Worm (Caenorhabditis elegans) whole organism, mixed stage, embryonic: ENCODE data around the gene srx-44.

Experiments
- mab-5 ChIP-seq: fragments of 150-350 bp; optimal IDR thresholded peaks from 2 replicates; lab custom pipeline; 2014; ENCODE audit warnings: missing biosample characterization, missing genetic modification characterization
- nhr-28 ChIP-seq: fragments of 150-350 bp; optimal IDR thresholded peaks from 2 replicates; lab custom pipeline; 2014; ENCODE audit warnings: missing biosample characterization, missing genetic modification characterization
- nhr-76 ChIP-seq: sonication (generic microtip); optimal IDR thresholded peaks from 2 replicates; lab custom pipeline; 2017; ENCODE audit warnings: missing biosample characterization, missing genetic modification characterization
- pha-4 ChIP-seq: fragments of 150-350 bp; optimal IDR thresholded peaks from 2 replicates; lab custom pipeline; 2018; ENCODE audit warnings: missing biosample characterization, missing genetic modification reagents, missing genetic modification characterization
- sptf-1 ChIP-seq: sonication (generic microtip); optimal IDR thresholded peaks from 2 replicates; lab custom pipeline; 2017; ENCODE audit warnings: mild to moderate bottlenecking, missing genetic modification characterization, moderate library complexity, missing compliant biosample characterization
- tbx-8 ChIP-seq: fragments of 200-800 bp; sonication (Bioruptor generic); optimal IDR thresholded peaks from 2 replicates; lab custom pipeline; 2018; ENCODE audit warnings: mild to moderate bottlenecking, missing genetic modification characterization, moderate library complexity, missing compliant biosample characterization
- unc-39 ChIP-seq: fragments of 150-350 bp; optimal IDR thresholded peaks from 2 replicates; lab custom pipeline; 2014; ENCODE audit warnings: missing biosample characterization, missing genetic modification characterization

ce11 chrV:16009564-16009963, 10.6 kb upstream of the srx-44 start, which contains the start of gene str-233:
- TF ChIP-seq pha-4 (tag; lab: Kevin White, UChicago) (no peak), mab-5 (tag; lab: Kevin White, UChicago) (no peak), nhr-76 (tag; lab: Kevin White, UChicago) (no peak), sptf-1 (tag; lab: Kevin White, UChicago) (no peak), tbx-8 (GFP tag; lab: Kevin White, UChicago) (no peak), unc-39 (tag; lab: Kevin White, UChicago) (no peak), nhr-28 (tag; lab: Kevin White, UChicago) (no peak)
